Fruit fly (Drosophila melanogaster) whole organism, wandering third instar larva: Measurements from ENCODE around the gene CG42781.

Source experiments
- Dfd ChIP-seq: fragments of >200 bp; optimal IDR thresholded peaks from 2 replicates; lab custom pipeline; 2017; ENCODE audit warnings: missing biosample characterization, missing genetic modification characterization
- Myc ChIP-seq: fragments of >200 bp; optimal IDR thresholded peaks from 2 replicates; lab custom pipeline; 2017
- dsf ChIP-seq: sonication (Bioruptor generic); optimal IDR thresholded peaks from 2 replicates; lab custom pipeline; 2016; ENCODE audit warnings: missing biosample characterization, missing genetic modification characterization, borderline replicate concordance
- foxo ChIP-seq, 2 experiments: fragments of 200-800 bp; sonication (Bioruptor generic); optimal IDR thresholded peaks; 2 replicates in 1 of 2; 3 replicates in 1 of 2; lab custom pipeline; 2016 to 2017; ENCODE audit warnings: missing biosample characterization in 2 of 2, missing genetic modification characterization in 2 of 2
- h ChIP-seq: fragments of 200-800 bp; sonication (Bioruptor generic); optimal IDR thresholded peaks from 3 replicates; lab custom pipeline; 2016; ENCODE audit warnings: missing biosample characterization, mild to moderate bottlenecking, missing genetic modification characterization

dm6 chrX:7377840-7378239 is 5.0 kb downstream of the CG42781 start, which contains the start of gene CheA7a:
- TF ChIP-seq h (GFP tag; lab: Kevin White, UChicago) (no peak), dsf (GFP tag; lab: Kevin White, UChicago) (no peak), Dfd (no peak), foxo (GFP tag; optimal IDR thresholded peaks at IDR 0.05; lab: Kevin White, UChicago) (no peak), Myc (lab: Kevin White, UChicago) (no peak)
